Fruit fly (Drosophila melanogaster) whole organism, wandering third instar larva: ENCODE results near the gene CG9961.
A peak's percentile ranks its signal among the peaks of the same experiment; 100 is the strongest.

Source experiments
- Abd-B ChIP-seq: fragments of >200 bp; optimal IDR thresholded peaks from 2 replicates; lab custom pipeline; 2017; ENCODE audit warnings: missing biosample characterization, missing genetic modification characterization
- CG32264 ChIP-seq: fragments of 200-800 bp; sonication (Bioruptor generic); optimal IDR thresholded peaks from 2 replicates; lab custom pipeline; 2016; ENCODE audit warnings: missing biosample characterization, missing genetic modification characterization
- CG9705 ChIP-seq: fragments of 200-800 bp; sonication (Bioruptor generic); optimal IDR thresholded peaks from 2 replicates; lab custom pipeline; 2018; ENCODE audit warnings: missing biosample characterization, mild to moderate bottlenecking, missing genetic modification characterization
- CrebA ChIP-seq: fragments of 200-800 bp; sonication (Bioruptor generic); optimal IDR thresholded peaks from 2 replicates; lab custom pipeline; 2016; ENCODE audit warnings: missing biosample characterization, mild to moderate bottlenecking, missing genetic modification characterization, borderline replicate concordance
- Dfd ChIP-seq: fragments of >200 bp; optimal IDR thresholded peaks from 2 replicates; lab custom pipeline; 2017; ENCODE audit warnings: missing biosample characterization, missing genetic modification characterization
- Dif ChIP-seq: fragments of 200-275, 200-300 bp; sonication (Bioruptor generic); optimal IDR thresholded peaks from 2 replicates; lab custom pipeline; 2018; ENCODE audit warnings: missing biosample characterization, missing genetic modification characterization; ENCODE audit not compliant: partially characterized antibody
- GATAd ChIP-seq: sonication (Bioruptor generic); optimal IDR thresholded peaks from 2 replicates; lab custom pipeline; 2016; ENCODE audit warnings: missing biosample characterization, missing genetic modification characterization
- HLH106 ChIP-seq: fragments of 200-800 bp; optimal IDR thresholded peaks from 3 replicates; lab custom pipeline; 2019; ENCODE audit warnings: missing biosample characterization, mild to moderate bottlenecking, missing genetic modification characterization, moderate library complexity
- Hnf4 ChIP-seq: fragments of 200-800 bp; sonication (Bioruptor generic); optimal IDR thresholded peaks from 2 replicates; lab custom pipeline; 2016; ENCODE audit warnings: missing biosample characterization, mild to moderate bottlenecking, missing genetic modification characterization
- Hr78 ChIP-seq: fragments of >200 bp; optimal IDR thresholded peaks from 2 replicates; lab custom pipeline; 2017; ENCODE audit warnings: missing biosample characterization, missing genetic modification characterization
- Hr83 ChIP-seq: fragments of 200-300 bp; sonication (Bioruptor generic); optimal IDR thresholded peaks from 2 replicates; lab custom pipeline; 2016; ENCODE audit warnings: missing biosample characterization, mild to moderate bottlenecking, missing genetic modification characterization, moderate library complexity; ENCODE audit not compliant: poor library complexity, severe bottlenecking
- Jra ChIP-seq: sonication (Bioruptor generic); optimal IDR thresholded peaks from 2 replicates; lab custom pipeline; 2016; ENCODE audit warnings: missing biosample characterization, missing genetic modification characterization
- Mio ChIP-seq: sonication (Bioruptor generic); optimal IDR thresholded peaks from 2 replicates; lab custom pipeline; 2016; ENCODE audit warnings: missing biosample characterization, missing genetic modification characterization
- Myc ChIP-seq: fragments of >200 bp; optimal IDR thresholded peaks from 2 replicates; lab custom pipeline; 2017
- N ChIP-seq: fragments of >200 bp; optimal IDR thresholded peaks from 2 replicates; lab custom pipeline; 2018; ENCODE audit warnings: missing biosample characterization, missing external identifiers, missing genetic modification characterization
- OdsH ChIP-seq: fragments of 200-800 bp; sonication (Bioruptor generic); optimal IDR thresholded peaks from 2 replicates; lab custom pipeline; 2016; ENCODE audit warnings: missing biosample characterization, mild to moderate bottlenecking, missing genetic modification characterization
- Rel ChIP-seq, 2 experiments: fragments of 200-800 bp; sonication (Bioruptor generic) in 1 of 2; optimal IDR thresholded peaks; 2 replicates in 1 of 2; 3 replicates in 1 of 2; lab custom pipeline; 2016 to 2019; ENCODE audit warnings: mild to moderate bottlenecking in 2 of 2, missing biosample characterization in 2 of 2, missing genetic modification characterization in 2 of 2, moderate library complexity in 1 of 2
- Sp1 ChIP-seq: fragments of 200-800 bp; sonication (Bioruptor generic); optimal IDR thresholded peaks from 3 replicates; lab custom pipeline; 2019; ENCODE audit warnings: missing biosample characterization, mild to moderate bottlenecking, missing genetic modification characterization, moderate library complexity
- Vsx2 ChIP-seq: fragments of 200-300, 225-300 bp; sonication (Bioruptor generic); optimal IDR thresholded peaks from 2 replicates; lab custom pipeline; 2018; ENCODE audit warnings: missing biosample characterization, missing genetic modification characterization; ENCODE audit not compliant: partially characterized antibody
- br ChIP-seq: fragments of 200-800 bp; sonication (Bioruptor generic); optimal IDR thresholded peaks from 2 replicates; lab custom pipeline; 2016; ENCODE audit warnings: missing biosample characterization, missing genetic modification characterization
- brk ChIP-seq: fragments of 200-800 bp; sonication (Bioruptor generic); optimal IDR thresholded peaks from 2 replicates; lab custom pipeline; 2016; ENCODE audit warnings: missing biosample characterization, mild to moderate bottlenecking, missing genetic modification characterization
- dl ChIP-seq, 2 experiments: fragments of 175-275, 200-275 bp in 1 of 2; fragments of 200-275 bp in 1 of 2; sonication (Bioruptor generic); optimal IDR thresholded peaks; lab custom pipeline; 2018; ENCODE audit warnings: mild to moderate bottlenecking in 2 of 2, missing biosample characterization in 2 of 2, missing genetic modification characterization in 2 of 2, moderate library complexity in 2 of 2; ENCODE audit not compliant: partially characterized antibody in 2 of 2, insufficient read depth in 1 of 2
- dmrt93B ChIP-seq: fragments of 200-800 bp; sonication (Bioruptor generic); optimal IDR thresholded peaks from 2 replicates; lab custom pipeline; 2018; ENCODE audit warnings: missing biosample characterization, mild to moderate bottlenecking, missing genetic modification characterization
- dsf ChIP-seq: sonication (Bioruptor generic); optimal IDR thresholded peaks from 2 replicates; lab custom pipeline; 2016; ENCODE audit warnings: missing biosample characterization, missing genetic modification characterization, borderline replicate concordance
- ey ChIP-seq: fragments of 200-800 bp; sonication (Bioruptor generic); optimal IDR thresholded peaks from 2 replicates; lab custom pipeline; 2016; ENCODE audit warnings: missing biosample characterization, missing genetic modification characterization
- foxo ChIP-seq, 2 experiments: fragments of 200-800 bp; sonication (Bioruptor generic); optimal IDR thresholded peaks; 2 replicates in 1 of 2; 3 replicates in 1 of 2; lab custom pipeline; 2016 to 2017; ENCODE audit warnings: missing biosample characterization in 2 of 2, missing genetic modification characterization in 2 of 2
- fru ChIP-seq: fragments of 200-800 bp; sonication (Bioruptor generic); optimal IDR thresholded peaks from 3 replicates; lab custom pipeline; 2016; ENCODE audit warnings: missing biosample characterization, mild to moderate bottlenecking, missing genetic modification characterization
- h ChIP-seq: fragments of 200-800 bp; sonication (Bioruptor generic); optimal IDR thresholded peaks from 3 replicates; lab custom pipeline; 2016; ENCODE audit warnings: missing biosample characterization, mild to moderate bottlenecking, missing genetic modification characterization
- jim ChIP-seq: fragments of 175-275, 200-325 bp; sonication (Bioruptor generic); optimal IDR thresholded peaks from 2 replicates; lab custom pipeline; 2016; ENCODE audit warnings: missing biosample characterization, mild to moderate bottlenecking, missing genetic modification characterization
- lola ChIP-seq: fragments of >200 bp; optimal IDR thresholded peaks from 2 replicates; lab custom pipeline; 2017; ENCODE audit warnings: missing biosample characterization, missing genetic modification characterization
- pan ChIP-seq: fragments of >200 bp; optimal IDR thresholded peaks from 2 replicates; lab custom pipeline; 2017
- psq ChIP-seq: fragments of 200-800 bp; sonication (Bioruptor generic); optimal IDR thresholded peaks from 3 replicates; lab custom pipeline; 2017; ENCODE audit warnings: missing biosample characterization, mild to moderate bottlenecking, missing genetic modification characterization, moderate library complexity
- rgr ChIP-seq: fragments of 200-800 bp; sonication (Bioruptor generic); optimal IDR thresholded peaks from 3 replicates; lab custom pipeline; 2016; ENCODE audit warnings: missing biosample characterization, mild to moderate bottlenecking, missing genetic modification characterization
- sage ChIP-seq: fragments of 200-800 bp; sonication (Bioruptor generic); optimal IDR thresholded peaks from 2 replicates; lab custom pipeline; 2016; ENCODE audit warnings: missing biosample characterization, mild to moderate bottlenecking, missing genetic modification characterization
- sv ChIP-seq: fragments of 200-800 bp; sonication (Bioruptor generic); optimal IDR thresholded peaks from 3 replicates; lab custom pipeline; 2016; ENCODE audit warnings: missing biosample characterization, missing genetic modification characterization
- tai ChIP-seq: sonication (Bioruptor generic); optimal IDR thresholded peaks from 2 replicates; lab custom pipeline; 2016; ENCODE audit warnings: missing biosample characterization, missing genetic modification characterization
- usp ChIP-seq: fragments of >200 bp; optimal IDR thresholded peaks from 2 replicates; lab custom pipeline; 2017; ENCODE audit warnings: missing biosample characterization, missing genetic modification characterization
- woc ChIP-seq: sonication (Bioruptor generic); optimal IDR thresholded peaks from 2 replicates; lab custom pipeline; 2016; ENCODE audit warnings: missing biosample characterization, mild to moderate bottlenecking, missing genetic modification characterization

Gene CG9961

dm6 chr2L:2765659-2766373 is 21.1 kb upstream of the CG9961 start, which contains the start of the genes Snx21 and aph-1:
Gene Snx21 (minus strand): TSS chr2L:2765665.
Gene aph-1 (plus strand): TSS chr2L:2766233.
- no peak for TF ChIP-seq sage (GFP tag; lab: Kevin White, UChicago)
- TF ChIP-seq N (GFP tag; lab: Kevin White, UChicago), result no peak
- no peak for TF ChIP-seq Dfd (GFP tag; lab: Kevin White, UChicago)
- TF ChIP-seq Abd-B, result no peak
- TF ChIP-seq HLH106 (tag; lab: Kevin White, UChicago), result peak; percentile 94
- TF ChIP-seq pan (lab: Kevin White, UChicago), result no peak
- peak; percentile 85 for TF ChIP-seq psq (GFP tag; lab: Kevin White, UChicago)
- TF ChIP-seq ey (GFP tag; lab: Kevin White, UChicago), result peak; percentile 90
- TF ChIP-seq dsf (GFP tag; lab: Kevin White, UChicago), result peak; percentile 67
- TF ChIP-seq lola (GFP tag; lab: Kevin White, UChicago), result no peak
- TF ChIP-seq CG9705 (GFP tag; lab: Kevin White, UChicago), result peak; percentile 89
- TF ChIP-seq sv (GFP tag; lab: Kevin White, UChicago), result peak; percentile 83
- peak in 1 of 2 experiments; percentile 93 for TF ChIP-seq foxo (GFP tag; optimal IDR thresholded peaks at IDR 0.05; lab: Kevin White, UChicago)
- peak; percentile 90 for TF ChIP-seq fru (GFP tag; lab: Kevin White, UChicago)
- peak; percentile 82 for TF ChIP-seq dmrt93B (GFP tag; lab: Kevin White, UChicago)
- TF ChIP-seq Sp1 (GFP tag; lab: Kevin White, UChicago), result peak; percentile 93
- peak; percentile 89 for TF ChIP-seq OdsH (GFP tag; lab: Kevin White, UChicago)
- peak; percentile 69 for TF ChIP-seq Jra (GFP tag; lab: Kevin White, UChicago)
- peak; percentile 87 for TF ChIP-seq Hnf4 (GFP tag; lab: Kevin White, UChicago)
- peak; percentile 87 for TF ChIP-seq br (GFP tag; lab: Kevin White, UChicago)
- peak; percentile 56 for TF ChIP-seq Mio
- peak; percentile 66 for TF ChIP-seq CG32264 (GFP tag; lab: Kevin White, UChicago)
- peak; percentile 91 for TF ChIP-seq Rel (GFP tag; optimal IDR thresholded peaks at IDR 0.05; lab: Kevin White, UChicago)
- TF ChIP-seq Rel (tag; optimal IDR thresholded peaks at IDR 0.05; lab: Kevin White, UChicago), result peak; percentile 89
- TF ChIP-seq Myc (lab: Kevin White, UChicago), result peak; percentile 34
- TF ChIP-seq tai (GFP tag; lab: Kevin White, UChicago), result no peak
- TF ChIP-seq brk (GFP tag; lab: Kevin White, UChicago), result no peak
- peak; percentile 16 for TF ChIP-seq jim (GFP tag; lab: Kevin White, UChicago)
- peak; percentile 98 for TF ChIP-seq woc
- TF ChIP-seq Hr83, result peak; percentile 66
- TF ChIP-seq rgr (GFP tag; lab: Kevin White, UChicago), result peak; percentile 91
- no peak for TF ChIP-seq Hr78
- TF ChIP-seq h (GFP tag; lab: Kevin White, UChicago), result peak; percentile 88

- TF ChIP-seq GATAd (GFP tag; lab: Kevin White, UChicago) (no peak), Hr83 (no peak), Rel (GFP tag; optimal IDR thresholded peaks at IDR 0.05; lab: Kevin White, UChicago) (no peak), Rel (tag; optimal IDR thresholded peaks at IDR 0.05; lab: Kevin White, UChicago) (no peak), Myc (lab: Kevin White, UChicago) (no peak), Hnf4 (GFP tag; lab: Kevin White, UChicago) (no peak), Sp1 (GFP tag; lab: Kevin White, UChicago) (no peak), HLH106 (tag; lab: Kevin White, UChicago) (no peak), sage (GFP tag; lab: Kevin White, UChicago) (no peak), lola (GFP tag; lab: Kevin White, UChicago) (no peak)
Observed at dm6 chr2L:2760288-2760687, 15.6 kb upstream of the CG9961 start.

- no peak for TF ChIP-seq Abd-B
- TF ChIP-seq dl (GFP tag; optimal IDR thresholded peaks at IDR 0.05; lab: Kevin White, UChicago; ENCODE audit: insufficient read depth in 1 of 2, partially characterized antibody in 2 of 2), result no peak
- TF ChIP-seq rgr (GFP tag; lab: Kevin White, UChicago), result peak; percentile 94
- TF ChIP-seq sv (GFP tag; lab: Kevin White, UChicago), result peak; percentile 81
- TF ChIP-seq dsf (GFP tag; lab: Kevin White, UChicago), result peak; percentile 90
- peak; percentile 97 for TF ChIP-seq h (GFP tag; lab: Kevin White, UChicago)
- no peak for TF ChIP-seq pan (lab: Kevin White, UChicago)
- TF ChIP-seq Mio, result peak; percentile 8
- TF ChIP-seq lola (GFP tag; lab: Kevin White, UChicago), result no peak
- TF ChIP-seq psq (GFP tag; lab: Kevin White, UChicago), result peak; percentile 89
- TF ChIP-seq br (GFP tag; lab: Kevin White, UChicago), result peak; percentile 91
- TF ChIP-seq N (GFP tag; lab: Kevin White, UChicago), result no peak
- peak; percentile 18 for TF ChIP-seq Myc (lab: Kevin White, UChicago)
- TF ChIP-seq fru (GFP tag; lab: Kevin White, UChicago), result peak; percentile 92
- no peak for TF ChIP-seq tai (GFP tag; lab: Kevin White, UChicago)
- peak; percentile 50 for TF ChIP-seq jim (GFP tag; lab: Kevin White, UChicago)
- peak; percentile 84 for TF ChIP-seq CG32264 (GFP tag; lab: Kevin White, UChicago)
- TF ChIP-seq Dfd (GFP tag; lab: Kevin White, UChicago), result no peak
- TF ChIP-seq dmrt93B (GFP tag; lab: Kevin White, UChicago), result peak; percentile 88
- peak; percentile 92 for TF ChIP-seq ey (GFP tag; lab: Kevin White, UChicago)
- no peak for TF ChIP-seq Vsx2 (GFP tag; lab: Kevin White, UChicago)
- TF ChIP-seq CG9705 (GFP tag; lab: Kevin White, UChicago), result peak; percentile 93
- TF ChIP-seq Dif (GFP tag; lab: Kevin White, UChicago), result no peak
- TF ChIP-seq Rel (GFP tag; optimal IDR thresholded peaks at IDR 0.05; lab: Kevin White, UChicago), result peak; percentile 30
- TF ChIP-seq Rel (tag; optimal IDR thresholded peaks at IDR 0.05; lab: Kevin White, UChicago), result peak; percentile 80
- TF ChIP-seq brk (GFP tag; lab: Kevin White, UChicago), result no peak
- TF ChIP-seq foxo (GFP tag; optimal IDR thresholded peaks at IDR 0.05; lab: Kevin White, UChicago), result peak; percentile 75 to 95
- TF ChIP-seq usp (GFP tag; lab: Kevin White, UChicago), result no peak
- TF ChIP-seq Sp1 (GFP tag; lab: Kevin White, UChicago), result peak; percentile 92
- TF ChIP-seq woc, result peak; percentile 90
- no peak for TF ChIP-seq CrebA (GFP tag; lab: Kevin White, UChicago)
- peak; percentile 89 for TF ChIP-seq sage (GFP tag; lab: Kevin White, UChicago)
Observed at dm6 chr2L:2759654-2760053, 14.9 kb upstream of the CG9961 start, which contains the start of the genes HemK2, Snapin and Tnpo-SR. Gene HemK2 (minus strand): TSS chr2L:2759677. Gene Snapin (minus strand): TSS chr2L:2759677. Gene Tnpo-SR (plus strand): TSS chr2L:2759924.
